Worm (Caenorhabditis elegans) whole organism, L3 larva: ENCODE results near the gene set-31.

Source experiments
- R02D3.7 ChIP-seq: fragments of 150-350 bp; optimal IDR thresholded peaks from 2 replicates; lab custom pipeline; 2014; ENCODE audit warnings: missing biosample characterization, missing genetic modification characterization
- ZK546.5 ChIP-seq: sonication (generic microtip); optimal IDR thresholded peaks from 2 replicates; lab custom pipeline; 2017; ENCODE audit warnings: missing biosample characterization, missing genetic modification characterization
- aly-2 ChIP-seq: fragments of 150-350 bp; optimal IDR thresholded peaks from 2 replicates; lab custom pipeline; 2014; ENCODE audit warnings: missing biosample characterization, missing genetic modification characterization
- ama-1 ChIP-seq: fragments of 150-350 bp; optimal IDR thresholded peaks from 2 replicates; lab custom pipeline; 2018
- ceh-16 ChIP-seq: sonication (generic microtip); optimal IDR thresholded peaks from 2 replicates; lab custom pipeline; 2017; ENCODE audit warnings: missing biosample characterization, missing genetic modification characterization
- ceh-28 ChIP-seq: fragments of 150-350 bp; optimal IDR thresholded peaks from 2 replicates; lab custom pipeline; 2014; ENCODE audit warnings: missing biosample characterization, missing genetic modification reagents, missing genetic modification characterization
- ceh-9 ChIP-seq: sonication (generic microtip); optimal IDR thresholded peaks from 2 replicates; lab custom pipeline; 2018; ENCODE audit warnings: missing biosample characterization, missing genetic modification characterization
- daf-12 ChIP-seq: fragments of 150-350 bp; optimal IDR thresholded peaks from 2 replicates; lab custom pipeline; 2014; ENCODE audit warnings: missing biosample characterization, missing genetic modification reagents, missing genetic modification characterization
- egl-27 ChIP-seq: sonication (generic microtip); optimal IDR thresholded peaks from 4 replicates; lab custom pipeline; 2017; ENCODE audit warnings: missing biosample characterization, missing genetic modification reagents, missing genetic modification characterization
- egl-5 ChIP-seq: fragments of 150-350 bp; optimal IDR thresholded peaks from 2 replicates; lab custom pipeline; 2017; ENCODE audit warnings: missing biosample characterization, missing genetic modification reagents, missing genetic modification characterization, inconsistent platforms
- elt-2 ChIP-seq: sonication (generic microtip); optimal IDR thresholded peaks from 2 replicates; lab custom pipeline; 2016; ENCODE audit warnings: missing genetic modification reagents, mild to moderate bottlenecking, missing genetic modification characterization, missing compliant biosample characterization
- elt-3 ChIP-seq, 3 experiments: fragments of 150-350 bp in 1 of 3; sonication (generic microtip) in 2 of 3; optimal IDR thresholded peaks; 2 replicates in 2 of 3; 4 replicates in 1 of 3; lab custom pipeline; 2014 to 2017; ENCODE audit warnings: missing biosample characterization in 3 of 3, missing genetic modification characterization in 3 of 3
- fkh-2 ChIP-seq: fragments of 150-350 bp; optimal IDR thresholded peaks from 2 replicates; lab custom pipeline; 2014; ENCODE audit warnings: missing biosample characterization, missing genetic modification reagents, missing genetic modification characterization
- fos-1 ChIP-seq: fragments of 150-350 bp; optimal IDR thresholded peaks from 2 replicates; lab custom pipeline; 2014; ENCODE audit warnings: missing biosample characterization, missing genetic modification characterization
- hmg-11 ChIP-seq: sonication (generic microtip); optimal IDR thresholded peaks from 2 replicates; lab custom pipeline; 2016; ENCODE audit warnings: missing genetic modification characterization, missing compliant biosample characterization
- jun-1 ChIP-seq: fragments of 150-350 bp; optimal IDR thresholded peaks from 2 replicates; lab custom pipeline; 2014; ENCODE audit warnings: missing biosample characterization, missing genetic modification reagents, missing genetic modification characterization
- lin-15B ChIP-seq: fragments of 150-350 bp; optimal IDR thresholded peaks from 2 replicates; lab custom pipeline; 2014; ENCODE audit warnings: missing biosample characterization, missing genetic modification characterization
- lin-39 ChIP-seq: fragments of 150-350 bp; optimal IDR thresholded peaks from 2 replicates; lab custom pipeline; 2018; ENCODE audit warnings: missing biosample characterization, missing genetic modification reagents, missing genetic modification characterization
- lsy-12 ChIP-seq: sonication (generic microtip); optimal IDR thresholded peaks from 2 replicates; lab custom pipeline; 2016; ENCODE audit warnings: mild to moderate bottlenecking, missing genetic modification characterization, missing compliant biosample characterization
- mdl-1 ChIP-seq: fragments of 150-350 bp; optimal IDR thresholded peaks from 2 replicates; lab custom pipeline; 2014; ENCODE audit warnings: missing biosample characterization, missing genetic modification characterization
- mml-1 ChIP-seq: fragments of 150-350 bp; sonication (generic microtip); optimal IDR thresholded peaks from 3 replicates; lab custom pipeline; 2014; ENCODE audit warnings: missing biosample characterization, missing genetic modification characterization
- nfya-1 ChIP-seq: sonication (generic microtip); optimal IDR thresholded peaks from 2 replicates; lab custom pipeline; 2017; ENCODE audit warnings: missing genetic modification characterization, mild to moderate bottlenecking, missing compliant biosample characterization, antibody characterized with exemption, moderate library complexity; ENCODE audit not compliant: insufficient read depth
- nhr-11 ChIP-seq: fragments of 150-350 bp; optimal IDR thresholded peaks from 2 replicates; lab custom pipeline; 2014; ENCODE audit warnings: missing biosample characterization, missing genetic modification characterization
- nhr-12 ChIP-seq: fragments of 150-350 bp; optimal IDR thresholded peaks from 2 replicates; lab custom pipeline; 2014; ENCODE audit warnings: missing biosample characterization, missing genetic modification characterization
- nhr-25 ChIP-seq: sonication (generic microtip); optimal IDR thresholded peaks from 2 replicates; lab custom pipeline; 2017; ENCODE audit warnings: missing biosample characterization, missing genetic modification characterization
- nhr-28 ChIP-seq: fragments of 150-350 bp; optimal IDR thresholded peaks from 2 replicates; lab custom pipeline; 2014; ENCODE audit warnings: missing biosample characterization, missing genetic modification characterization
- nhr-43 ChIP-seq: sonication (generic microtip); optimal IDR thresholded peaks from 2 replicates; lab custom pipeline; 2016; ENCODE audit warnings: mild to moderate bottlenecking, missing genetic modification characterization, missing compliant biosample characterization; ENCODE audit not compliant: poor library complexity, severe bottlenecking
- pha-4 ChIP-seq: fragments of 150-350 bp; optimal IDR thresholded peaks from 2 replicates; lab custom pipeline; 2014; ENCODE audit warnings: missing biosample characterization, missing genetic modification reagents, missing genetic modification characterization
- pqm-1 ChIP-seq: fragments of 150-350 bp; optimal IDR thresholded peaks from 2 replicates; lab custom pipeline; 2017; ENCODE audit warnings: missing biosample characterization, missing genetic modification characterization, inconsistent platforms
- sea-2 ChIP-seq: fragments of 150-350 bp; sonication (generic microtip); optimal IDR thresholded peaks from 4 replicates; lab custom pipeline; 2014; ENCODE audit warnings: missing biosample characterization, missing genetic modification reagents, missing genetic modification characterization
- snpc-4 ChIP-seq: fragments of 150-350 bp; optimal IDR thresholded peaks from 2 replicates; lab custom pipeline; 2014; ENCODE audit warnings: missing biosample characterization, missing genetic modification characterization
- tbx-2 ChIP-seq: sonication (generic microtip); optimal IDR thresholded peaks from 2 replicates; lab custom pipeline; 2016; ENCODE audit warnings: mild to moderate bottlenecking, missing genetic modification characterization, missing compliant biosample characterization
- unc-39 ChIP-seq: sonication (generic microtip); optimal IDR thresholded peaks from 4 replicates; lab custom pipeline; 2017; ENCODE audit warnings: missing biosample characterization, missing genetic modification characterization
- unc-62 ChIP-seq: fragments of 150-350 bp; sonication (generic microtip); optimal IDR thresholded peaks from 4 replicates; lab custom pipeline; 2014; ENCODE audit warnings: missing biosample characterization, missing genetic modification reagents, missing genetic modification characterization
- zag-1 ChIP-seq: fragments of 150-350 bp; optimal IDR thresholded peaks from 2 replicates; lab custom pipeline; 2014; ENCODE audit warnings: missing biosample characterization, missing genetic modification characterization
- ztf-11 ChIP-seq: fragments of 150-350 bp; optimal IDR thresholded peaks from 2 replicates; lab custom pipeline; 2014; ENCODE audit warnings: missing biosample characterization, missing genetic modification characterization
- ztf-4 ChIP-seq: fragments of 150-350 bp; optimal IDR thresholded peaks from 2 replicates; lab custom pipeline; 2014; ENCODE audit warnings: missing biosample characterization, missing genetic modification characterization

The set-31 gene

ce11 chrV:14369412-14369811 lies 48.3 kb upstream of the set-31 start:
- TF ChIP-seq lin-39 (peak; percentile 47), hmg-11 (tag; lab: Kevin White, UChicago) (no peak), unc-62 (GFP tag; lab: Kevin White, UChicago) (peak; percentile 51), nhr-43 (tag; lab: Kevin White, UChicago) (no peak), nfya-1 (tag; lab: Kevin White, UChicago) (peak; percentile 43), ama-1 (peak; percentile 53), egl-27 (tag; lab: Kevin White, UChicago) (no peak)

- TF ChIP-seq ceh-16 (tag; lab: Kevin White, UChicago) (no peak), nhr-12 (tag; lab: Kevin White, UChicago) (no peak), jun-1 (tag; lab: Kevin White, UChicago) (no peak), daf-12 (tag; lab: Kevin White, UChicago) (no peak), pha-4 (tag; lab: Kevin White, UChicago) (no peak), lsy-12 (tag; lab: Kevin White, UChicago) (no peak), aly-2 (tag; lab: Kevin White, UChicago) (no peak), ZK546.5 (tag; lab: Kevin White, UChicago) (no peak), pqm-1 (no peak), lin-39 (no peak), ztf-11 (no peak), elt-3 (tag; optimal IDR thresholded peaks at IDR 0.05; lab: Kevin White, UChicago) (no peak), ztf-4 (no peak), ceh-9 (tag; lab: Kevin White, UChicago) (no peak), mml-1 (tag; lab: Kevin White, UChicago) (no peak), fkh-2 (no peak), zag-1 (tag; lab: Kevin White, UChicago) (no peak), ceh-28 (no peak), nhr-28 (tag; lab: Kevin White, UChicago) (no peak), mdl-1 (tag; lab: Kevin White, UChicago) (no peak)
- TF ChIP-seq, all 47 proteins: peak for 0
These were observed 44.9 kb upstream of the set-31 start, which contains the start of gene unc-39 for ce11 chrV:14372774-14373173. TSS of gene unc-39 (plus strand) at chrV:14373074.

- TF ChIP-seq unc-62 (GFP tag; lab: Kevin White, UChicago), result no peak
- no peak for TF ChIP-seq tbx-2
- TF ChIP-seq nhr-11 (tag; lab: Kevin White, UChicago), result no peak
- no peak for TF ChIP-seq pqm-1
- no peak for TF ChIP-seq zag-1 (tag; lab: Kevin White, UChicago)
- no peak for TF ChIP-seq mml-1 (tag; lab: Kevin White, UChicago)
- TF ChIP-seq ZK546.5 (tag; lab: Kevin White, UChicago), result no peak
- TF ChIP-seq fos-1 (tag; lab: Kevin White, UChicago), result no peak
- no peak for TF ChIP-seq lin-15B
- TF ChIP-seq unc-39, result no peak
- no peak for TF ChIP-seq pha-4 (tag; lab: Kevin White, UChicago)
- no peak for TF ChIP-seq egl-5 (tag; lab: Kevin White, UChicago)
- TF ChIP-seq elt-2 (tag; lab: Kevin White, UChicago), result no peak
- TF ChIP-seq nhr-28 (tag; lab: Kevin White, UChicago), result no peak
- TF ChIP-seq nhr-25 (tag; lab: Kevin White, UChicago), result no peak
- no peak for TF ChIP-seq snpc-4
- TF ChIP-seq ztf-4, result no peak
These were observed 39.7 kb upstream of the set-31 start for ce11 chrV:14378052-14378451.

- TF ChIP-seq egl-27 (tag; lab: Kevin White, UChicago), result no peak
- TF ChIP-seq R02D3.7, result no peak
- TF ChIP-seq sea-2 (GFP tag; lab: Kevin White, UChicago), result no peak
- no peak for TF ChIP-seq mml-1 (tag; lab: Kevin White, UChicago)
- TF ChIP-seq egl-5 (tag; lab: Kevin White, UChicago), result no peak
- TF ChIP-seq fos-1 (tag; lab: Kevin White, UChicago), result no peak
- no peak for TF ChIP-seq ama-1
- no peak for TF ChIP-seq elt-3 (tag; optimal IDR thresholded peaks at IDR 0.05; lab: Kevin White, UChicago)
These were observed 38.7 kb upstream of the set-31 start, which contains the start of gene npr-43 for ce11 chrV:14378986-14379385. TSS of gene npr-43 (minus strand) at chrV:14379086.
